Fruit fly (Drosophila melanogaster): ENCODE results near the gene ND-B14.5A.

Gene ND-B14.5A

DNA sequence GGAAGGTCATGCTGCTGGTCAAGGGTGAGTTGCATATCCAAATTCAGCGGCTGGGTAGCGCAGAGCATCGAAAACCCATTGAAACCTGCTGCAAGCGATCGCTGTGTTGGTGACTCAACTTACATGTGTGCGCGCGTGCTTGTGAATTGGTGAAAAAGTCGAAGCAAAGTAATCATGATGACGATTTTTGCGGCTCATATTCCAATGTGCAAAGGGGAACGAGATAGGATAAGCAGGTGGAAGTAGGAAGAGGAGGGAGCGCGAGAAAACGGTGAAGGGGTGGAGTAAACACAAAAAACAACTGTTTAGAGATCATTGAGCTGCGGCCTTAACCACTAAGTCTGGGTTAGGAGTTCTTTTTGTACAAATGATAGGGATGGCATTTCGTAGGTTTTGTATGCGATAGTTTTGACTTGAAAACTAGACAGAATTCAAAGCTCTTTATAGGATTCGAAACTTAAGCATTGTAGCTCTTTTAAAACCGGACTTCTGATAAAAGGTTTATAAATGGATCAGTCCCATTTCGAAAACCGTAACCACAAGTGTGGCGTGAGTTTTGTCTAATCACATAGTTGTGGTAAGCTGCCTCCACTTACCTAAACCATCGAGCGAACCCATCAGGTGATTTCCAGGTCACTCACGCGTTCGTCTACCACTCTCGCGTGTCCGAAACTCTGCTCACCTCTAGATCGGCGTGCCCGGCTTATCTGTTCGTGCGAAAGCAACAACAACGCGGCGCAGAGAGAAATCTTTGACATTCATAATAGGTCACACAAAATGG lies 26.4 kb upstream of the ND-B14.5A start (continued):
- peak; percentile 79 for TF ChIP-seq CG13287 (GFP tag; IDR thresholded peaks at IDR 0.05; ENCODE audit: partially characterized antibody)
- no peak for TF ChIP-seq Six4 (GFP tag; optimal IDR thresholded peaks at IDR 0.05)
- peak; percentile 78 for TF ChIP-seq CG14860 (GFP tag; IDR thresholded peaks at IDR 0.05; ENCODE audit: partially characterized antibody)
- no peak for TF ChIP-seq CG17568 (GFP tag; optimal IDR thresholded peaks at IDR 0.05)
- TF ChIP-seq rib (GFP tag; IDR thresholded peaks at IDR 0.05) = 0 out of 2 replicates have a peak, but pooled peaks have one; percentile 37
- TF ChIP-seq CG11093 (GFP tag; IDR thresholded peaks at IDR 0.05) = no peak
- TF ChIP-seq stwl (tag; optimal IDR thresholded peaks at IDR 0.05) = no peak
- peak; percentile 38; the same call in 1 of the 3 replicates for TF ChIP-seq CG7357 (GFP tag; IDR thresholded peaks at IDR 0.05)
- TF ChIP-seq PHDP (tag; optimal IDR thresholded peaks at IDR 0.05) = peak; percentile 21
- TF ChIP-seq sc (optimal IDR thresholded peaks at IDR 0.05) = no peak
- TF ChIP-seq sc (GFP tag; optimal IDR thresholded peaks at IDR 0.05) = no peak
- peak; percentile 30; the same call in 1 of the 4 replicates for TF ChIP-seq Gug (GFP tag; IDR thresholded peaks at IDR 0.05)
- TF ChIP-seq h (optimal IDR thresholded peaks at IDR 0.05) = no peak
- TF ChIP-seq Hr39 (optimal IDR thresholded peaks at IDR 0.05) = no peak
- TF ChIP-seq crc (GFP tag; optimal IDR thresholded peaks at IDR 0.05) = no peak
- peak; percentile 32 for TF ChIP-seq CrebB (tag; optimal IDR thresholded peaks at IDR 0.05)
- no peak; the same call in 1 of the 2 replicates for TF ChIP-seq CG9215 (GFP tag; IDR thresholded peaks at IDR 0.05)
- TF ChIP-seq CG4730 (GFP tag; IDR thresholded peaks at IDR 0.05) = no peak
- no peak for TF ChIP-seq tx (GFP tag; optimal IDR thresholded peaks at IDR 0.05)
- no peak for TF ChIP-seq nom (GFP tag; optimal IDR thresholded peaks at IDR 0.05)
- TF ChIP-seq CG5180 (GFP tag; optimal IDR thresholded peaks at IDR 0.05) = no peak
- no peak for TF ChIP-seq crol (GFP tag; IDR thresholded peaks at IDR 0.05)
- TF ChIP-seq CG11696 (GFP tag; IDR thresholded peaks at IDR 0.05) = no peak
- TF ChIP-seq yki (optimal IDR thresholded peaks at IDR 0.05) = no peak
- peak; percentile 55 for TF ChIP-seq ind (GFP tag; optimal IDR thresholded peaks at IDR 0.05)
- peak; percentile 12 for TF ChIP-seq pzg (GFP tag; optimal IDR thresholded peaks at IDR 0.05)
- TF ChIP-seq CG12236 (GFP tag; optimal IDR thresholded peaks at IDR 0.05) = no peak
- peak; percentile 15 for TF ChIP-seq CG10979 (tag; optimal IDR thresholded peaks at IDR 0.05)
- TF ChIP-seq CG13894 (tag; optimal IDR thresholded peaks at IDR 0.05) = peak; percentile 42
- TF ChIP-seq pb (GFP tag; optimal IDR thresholded peaks at IDR 0.05) = peak; percentile 19
- TF ChIP-seq disco-r (GFP tag; optimal IDR thresholded peaks at IDR 0.05) = peak; percentile 5
- no peak for TF ChIP-seq CG1602 (GFP tag; optimal IDR thresholded peaks at IDR 0.05)
- TF ChIP-seq sug (tag; optimal IDR thresholded peaks at IDR 0.05) = peak; percentile 41
- no peak for TF ChIP-seq vfl (GFP tag; optimal IDR thresholded peaks at IDR 0.05)
- no peak for TF ChIP-seq org-1 (GFP tag; optimal IDR thresholded peaks at IDR 0.05)
- TF ChIP-seq bowl (GFP tag; IDR thresholded peaks at IDR 0.05) = no peak
- TF ChIP-seq bcd (GFP tag; optimal IDR thresholded peaks at IDR 0.05) = peak; percentile 42
- no peak for TF ChIP-seq CG2875 (GFP tag; optimal IDR thresholded peaks at IDR 0.05)
- 0 out of 3 replicates have a peak, but pooled peaks have one; percentile 12 for TF ChIP-seq H15 (GFP tag; IDR thresholded peaks at IDR 0.05)
- 0 out of 2 replicates have a peak, but pooled peaks have one; percentile 5 for TF ChIP-seq Xrp1 (GFP tag; IDR thresholded peaks at IDR 0.05)
- peak; percentile 6 for TF ChIP-seq twi (tag; optimal IDR thresholded peaks at IDR 0.05)
- TF ChIP-seq ci (GFP tag; IDR thresholded peaks at IDR 0.05) = peak; percentile 49; the same call in 1 of the 3 replicates
- TF ChIP-seq ap (GFP tag; IDR thresholded peaks at IDR 0.05) = no peak
- TF ChIP-seq dmrt11E (tag; optimal IDR thresholded peaks at IDR 0.05) = peak; percentile 31
- TF ChIP-seq fru (optimal IDR thresholded peaks at IDR 0.05) = no peak
- peak; percentile 14 for TF ChIP-seq phol (tag; optimal IDR thresholded peaks at IDR 0.05)
- peak; percentile 36; the same call in 1 of the 2 replicates for TF ChIP-seq CG31441 (GFP tag; IDR thresholded peaks at IDR 0.05)
- TF ChIP-seq CG3995 (GFP tag; optimal IDR thresholded peaks at IDR 0.05) = peak; percentile 73
- TF ChIP-seq ase (GFP tag; IDR thresholded peaks at IDR 0.05) = no peak
- TF ChIP-seq Pdp1 (GFP tag; optimal IDR thresholded peaks at IDR 0.05) = peak; percentile 22 to 51
- TF ChIP-seq Nf-YA (GFP tag; IDR thresholded peaks at IDR 0.05) = no peak
